ENCODE assay signal across 7 worm cellular contexts in the genomic region with DNA sequence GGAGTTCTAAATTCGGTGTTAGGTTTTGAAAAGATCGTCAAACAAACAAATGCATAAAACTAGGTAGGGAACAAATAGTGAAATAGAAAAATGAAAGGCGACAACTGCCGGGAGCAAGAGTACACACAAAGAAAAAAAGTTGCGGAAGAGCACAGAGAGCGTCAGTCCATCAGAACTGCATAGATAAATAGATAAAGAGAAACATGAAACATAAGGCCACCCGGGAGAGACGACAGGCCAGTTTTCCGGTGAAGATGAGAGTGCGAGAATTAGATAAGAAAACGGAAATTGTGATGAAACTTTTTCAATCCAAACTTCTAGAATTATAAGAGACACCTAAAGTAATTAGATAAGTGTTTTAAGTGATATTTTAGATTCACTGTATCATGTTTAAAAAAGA.
TF ChIP-seq lines count a peak whose summit lies in the region.

No protein-coding gene starts in this region.

TF ChIP-seq in whole organism, L1 larva, 84 proteins besides CTCF, POLR2A, EP300 and RAD21 (continues in another document):
- TF ChIP-seq hlh-4 (tag; optimal IDR thresholded peaks at IDR 0.05; lab: Kevin White, UChicago) (no peak), lsy-2 (tag; optimal IDR thresholded peaks at IDR 0.05; lab: Kevin White, UChicago) (peak in 1 of 2 experiments; percentile 38), C16A3.4 (tag; optimal IDR thresholded peaks at IDR 0.05; lab: Kevin White, UChicago) (peak; percentile 1), alr-1 (tag; optimal IDR thresholded peaks at IDR 0.05; lab: Kevin White, UChicago; ENCODE audit: borderline replicate concordance) (no peak), C04F5.9 (tag; optimal IDR thresholded peaks at IDR 0.05; lab: Kevin White, UChicago) (no peak), lir-3 (tag; optimal IDR thresholded peaks at IDR 0.05; lab: Kevin White, UChicago; ENCODE audit: poor library complexity) (no peak), lin-35 (GFP tag; optimal IDR thresholded peaks at IDR 0.05; lab: Kevin White, UChicago) (peak in 1 of 2 experiments; percentile 22), tlp-1 (tag; optimal IDR thresholded peaks at IDR 0.05; lab: Kevin White, UChicago) (no peak), pax-3 (tag; optimal IDR thresholded peaks at IDR 0.05; lab: Kevin White, UChicago) (no peak), fkh-4 (tag; optimal IDR thresholded peaks at IDR 0.05; lab: Kevin White, UChicago; ENCODE audit: borderline replicate concordance) (no peak), ceh-63 (GFP tag; optimal IDR thresholded peaks at IDR 0.05; lab: Kevin White, UChicago) (no peak)

TF ChIP-seq in whole organism, L2 larva, 48 proteins besides CTCF, POLR2A, EP300 and RAD21 (continues in another document):
- TF ChIP-seq lin-11 (tag; optimal IDR thresholded peaks at IDR 0.05; lab: Kevin White, UChicago) = no peak
- TF ChIP-seq nhr-77 (tag; optimal IDR thresholded peaks at IDR 0.05; lab: Kevin White, UChicago) = no peak
- no peak for TF ChIP-seq Y55F3AM.14 (GFP tag; optimal IDR thresholded peaks at IDR 0.05; lab: Kevin White, UChicago)
- TF ChIP-seq aly-2 (tag; optimal IDR thresholded peaks at IDR 0.05; lab: Kevin White, UChicago) = no peak
- no peak for TF ChIP-seq unc-39 (tag; optimal IDR thresholded peaks at IDR 0.05; lab: Kevin White, UChicago)
- TF ChIP-seq R02D3.7 (tag; optimal IDR thresholded peaks at IDR 0.05; lab: Kevin White, UChicago) = no peak
- TF ChIP-seq sma-9 (GFP tag; optimal IDR thresholded peaks at IDR 0.05; lab: Kevin White, UChicago) = peak; percentile 14
- TF ChIP-seq sma-9 (tag; optimal IDR thresholded peaks at IDR 0.05; lab: Kevin White, UChicago) = no peak
- TF ChIP-seq nhr-11 (tag; optimal IDR thresholded peaks at IDR 0.05; lab: Kevin White, UChicago) = no peak
- no peak for TF ChIP-seq elt-3 (tag; optimal IDR thresholded peaks at IDR 0.05; lab: Kevin White, UChicago)
- TF ChIP-seq nhr-237 (tag; optimal IDR thresholded peaks at IDR 0.05; lab: Kevin White, UChicago) = no peak
- no peak for TF ChIP-seq egl-27 (tag; optimal IDR thresholded peaks at IDR 0.05; lab: Kevin White, UChicago)
- TF ChIP-seq ceh-16 (tag; optimal IDR thresholded peaks at IDR 0.05; lab: Kevin White, UChicago) = no peak
- TF ChIP-seq gmeb-1 (tag; optimal IDR thresholded peaks at IDR 0.05; lab: Kevin White, UChicago) = no peak

TF ChIP-seq in whole organism, L3 larva, 47 proteins besides CTCF, POLR2A, EP300 and RAD21 (continues in another document):
- TF ChIP-seq nhr-237 (tag; optimal IDR thresholded peaks at IDR 0.05; lab: Kevin White, UChicago) = no peak
- no peak for TF ChIP-seq unc-39 (tag; optimal IDR thresholded peaks at IDR 0.05; lab: Kevin White, UChicago)
- no peak for TF ChIP-seq nhr-25 (tag; optimal IDR thresholded peaks at IDR 0.05; lab: Kevin White, UChicago)
- no peak for TF ChIP-seq nhr-28 (tag; optimal IDR thresholded peaks at IDR 0.05; lab: Kevin White, UChicago)
- TF ChIP-seq nhr-77 (tag; optimal IDR thresholded peaks at IDR 0.05; lab: Kevin White, UChicago) = no peak
- TF ChIP-seq nhr-11 (tag; optimal IDR thresholded peaks at IDR 0.05; lab: Kevin White, UChicago) = no peak
- TF ChIP-seq elt-2 (tag; optimal IDR thresholded peaks at IDR 0.05; lab: Kevin White, UChicago) = peak; percentile 85
- TF ChIP-seq ceh-28 (tag; optimal IDR thresholded peaks at IDR 0.05; lab: Kevin White, UChicago) = no peak
- TF ChIP-seq elt-3 (tag; optimal IDR thresholded peaks at IDR 0.05; lab: Kevin White, UChicago) = no peak
- TF ChIP-seq hmg-11 (tag; optimal IDR thresholded peaks at IDR 0.05; lab: Kevin White, UChicago) = no peak
- no peak for TF ChIP-seq ztf-11 (tag; optimal IDR thresholded peaks at IDR 0.05; lab: Kevin White, UChicago)
- TF ChIP-seq fkh-2 (tag; optimal IDR thresholded peaks at IDR 0.05; lab: Kevin White, UChicago) = no peak
- no peak for TF ChIP-seq ZK546.5 (tag; optimal IDR thresholded peaks at IDR 0.05; lab: Kevin White, UChicago)

TF ChIP-seq in whole organism, L4 larva, 104 proteins besides CTCF, POLR2A, EP300 and RAD21 (continues in another document):
- TF ChIP-seq tra-1 (GFP tag; IDR thresholded peaks at IDR 0.05; lab: Robert Waterston, UW) (0 out of 2 replicates have a peak, but pooled peaks have one; percentile 44), ceh-20 (GFP tag; IDR thresholded peaks at IDR 0.05; lab: Robert Waterston, UW) (no peak), nhr-11 (tag; optimal IDR thresholded peaks at IDR 0.05; lab: Kevin White, UChicago) (peak; percentile 7), zip-2 (tag; optimal IDR thresholded peaks at IDR 0.05; lab: Kevin White, UChicago) (no peak), ceh-28 (tag; optimal IDR thresholded peaks at IDR 0.05; lab: Kevin White, UChicago) (no peak), nhr-48 (tag; optimal IDR thresholded peaks at IDR 0.05; lab: Kevin White, UChicago) (no peak), nhr-6 (tag; optimal IDR thresholded peaks at IDR 0.05; lab: Kevin White, UChicago) (no peak), madf-5 (GFP tag; IDR thresholded peaks at IDR 0.05; lab: Robert Waterston, UW) (no peak), cey-2 (tag; optimal IDR thresholded peaks at IDR 0.05; lab: Kevin White, UChicago; ENCODE audit: borderline replicate concordance, insufficient read depth) (no peak), set-16 (GFP tag; IDR thresholded peaks at IDR 0.05; lab: Robert Waterston, UW) (no peak), zfp-3 (GFP tag; conservative IDR thresholded peaks at IDR 0.05; lab: Robert Waterston, UW) (no peak), daf-19 (GFP tag; conservative IDR thresholded peaks at IDR 0.05; lab: Robert Waterston, UW) (no peak), lir-3 (tag; optimal IDR thresholded peaks at IDR 0.05; lab: Kevin White, UChicago) (no peak)

TF ChIP-seq in whole organism, late embryonic, 69 proteins besides CTCF, POLR2A, EP300 and RAD21:
- peak; percentile 19 for TF ChIP-seq unc-42 (tag; optimal IDR thresholded peaks at IDR 0.05; lab: Kevin White, UChicago)
- TF ChIP-seq ceh-18 (tag; optimal IDR thresholded peaks at IDR 0.05; lab: Kevin White, UChicago) = peak; percentile 14
- TF ChIP-seq pros-1 (tag; optimal IDR thresholded peaks at IDR 0.05; lab: Kevin White, UChicago) = no peak
- no peak for TF ChIP-seq ceh-19 (GFP tag; optimal IDR thresholded peaks at IDR 0.05; lab: Kevin White, UChicago)
- TF ChIP-seq ets-4 (tag; optimal IDR thresholded peaks at IDR 0.05; lab: Kevin White, UChicago) = no peak
- TF ChIP-seq sox-4 (tag; optimal IDR thresholded peaks at IDR 0.05; lab: Kevin White, UChicago) = no peak
- no peak for TF ChIP-seq pag-3 (tag; optimal IDR thresholded peaks at IDR 0.05; lab: Kevin White, UChicago; ENCODE audit: borderline replicate concordance)
- TF ChIP-seq mec-3 (tag; optimal IDR thresholded peaks at IDR 0.05; lab: Kevin White, UChicago; ENCODE audit: borderline replicate concordance) = no peak
- no peak for TF ChIP-seq eyg-1 (tag; optimal IDR thresholded peaks at IDR 0.05; lab: Kevin White, UChicago)
- no peak for TF ChIP-seq tbx-2 (tag; optimal IDR thresholded peaks at IDR 0.05; lab: Kevin White, UChicago)
- no peak for TF ChIP-seq rnt-1 (tag; optimal IDR thresholded peaks at IDR 0.05; lab: Kevin White, UChicago)

TF ChIP-seq in whole organism, mixed stage, embryonic, 35 proteins besides CTCF, POLR2A, EP300 and RAD21:
- TF ChIP-seq drap-1 (GFP tag; optimal IDR thresholded peaks at IDR 0.05; lab: Kevin White, UChicago) (no peak), unc-120 (tag; optimal IDR thresholded peaks at IDR 0.05; lab: Kevin White, UChicago; ENCODE audit: poor library complexity, severe bottlenecking) (peak; percentile 54), mls-2 (tag; optimal IDR thresholded peaks at IDR 0.05; lab: Kevin White, UChicago) (no peak), elt-3 (tag; optimal IDR thresholded peaks at IDR 0.05; lab: Kevin White, UChicago) (no peak), hlh-1 (tag; optimal IDR thresholded peaks at IDR 0.05; lab: Kevin White, UChicago) (peak; percentile 55), ces-1 (GFP tag; optimal IDR thresholded peaks at IDR 0.05; lab: Kevin White, UChicago) (peak; percentile 2)

TF ChIP-seq in whole organism, young adult, 124 proteins besides CTCF, POLR2A, EP300 and RAD21:
- TF ChIP-seq ztf-18 (tag; optimal IDR thresholded peaks at IDR 0.05; lab: Kevin White, UChicago) = no peak
- TF ChIP-seq repo-1 (tag; optimal IDR thresholded peaks at IDR 0.05; lab: Kevin White, UChicago) = no peak
- TF ChIP-seq pha-4 (tag; optimal IDR thresholded peaks at IDR 0.05; lab: Kevin White, UChicago) = no peak
- TF ChIP-seq nhr-80 (tag; optimal IDR thresholded peaks at IDR 0.05; lab: Kevin White, UChicago) = peak; percentile 74
- TF ChIP-seq madf-10 (tag; optimal IDR thresholded peaks at IDR 0.05; lab: Kevin White, UChicago) = peak; percentile 83
- no peak for TF ChIP-seq atf-7 (tag; optimal IDR thresholded peaks at IDR 0.05; lab: Kevin White, UChicago)
